Fruit fly (Drosophila melanogaster) whole organism, prepupa: ENCODE data around the gene CG3402.

Experiments used
- CG10631 ChIP-seq: fragments of 200-800 bp; sonication (Bioruptor generic); optimal IDR thresholded peaks from 2 replicates; lab custom pipeline; 2016; ENCODE audit warnings: missing biosample characterization, missing genetic modification characterization
- lz ChIP-seq: fragments of 200-800 bp; sonication (Bioruptor generic); optimal IDR thresholded peaks from 3 replicates; lab custom pipeline; 2016; ENCODE audit warnings: missing biosample characterization, missing genetic modification characterization
- ss ChIP-seq, 2 experiments: fragments of 200-800 bp; sonication (Bioruptor generic); optimal IDR thresholded peaks; 2 replicates in 1 of 2; 3 replicates in 1 of 2; lab custom pipeline; 2017 to 2018; ENCODE audit warnings: mild to moderate bottlenecking in 2 of 2, missing biosample characterization in 2 of 2, missing genetic modification characterization in 2 of 2, moderate library complexity in 1 of 2
- svp ChIP-seq: fragments of 200-800 bp; sonication (Bioruptor generic); peaks from one replicate; lab custom pipeline; 2016; ENCODE audit warnings: missing biosample characterization, missing genetic modification characterization

- TF ChIP-seq lz (GFP tag; lab: Kevin White, UChicago) (no peak), svp (GFP tag; lab: Kevin White, UChicago) (no peak), CG10631 (GFP tag; lab: Kevin White, UChicago) (no peak), ss (GFP tag; optimal IDR thresholded peaks at IDR 0.05; lab: Kevin White, UChicago) (peak in 1 of 2 experiments; percentile 66)
Measured at dm6 chr3L:629353-629915, 23.2 kb downstream of the CG3402 start.
